Fruit fly (Drosophila melanogaster) whole organism, adult: Measurements from ENCODE around the gene ash1.

Experiments
- CG11617 ChIP-seq: fragments of 200-800 bp; sonication (Bioruptor generic); optimal IDR thresholded peaks from 2 replicates; lab custom pipeline; 2017; ENCODE audit warnings: mild to moderate bottlenecking, missing biosample characterization, missing genetic modification reagents, missing genetic modification characterization
- CG12768 ChIP-seq: fragments of 200-800 bp; sonication (Bioruptor generic); optimal IDR thresholded peaks from 2 replicates; lab custom pipeline; 2017; ENCODE audit warnings: missing biosample characterization, missing genetic modification characterization, mild to moderate bottlenecking, moderate library complexity, missing genetic modification reagents
- CG14711 ChIP-seq: fragments of 200-800 bp; sonication (Bioruptor generic); optimal IDR thresholded peaks from 2 replicates; lab custom pipeline; 2018; ENCODE audit warnings: missing biosample characterization, mild to moderate bottlenecking, missing genetic modification characterization, moderate library complexity
- CG5204 ChIP-seq: fragments of 200-800 bp; sonication (Bioruptor generic); optimal IDR thresholded peaks from 2 replicates; lab custom pipeline; 2016; ENCODE audit warnings: missing biosample characterization, missing genetic modification characterization
- CG7045 ChIP-seq: fragments of 200-800 bp; sonication (Bioruptor generic); optimal IDR thresholded peaks from 2 replicates; lab custom pipeline; 2017; ENCODE audit warnings: missing biosample characterization, mild to moderate bottlenecking, missing genetic modification characterization
- CG7101 ChIP-seq: fragments of 200-800 bp; sonication (Bioruptor generic); optimal IDR thresholded peaks from 2 replicates; lab custom pipeline; 2018; ENCODE audit warnings: missing biosample characterization, mild to moderate bottlenecking, missing genetic modification characterization, moderate library complexity
- Hr96 ChIP-seq: fragments of 200-800 bp; sonication (Bioruptor generic); optimal IDR thresholded peaks from 2 replicates; lab custom pipeline; 2016; ENCODE audit warnings: missing biosample characterization, missing genetic modification characterization
- Mnt ChIP-seq: fragments of 200-800 bp; sonication (Bioruptor generic); optimal IDR thresholded peaks from 2 replicates; lab custom pipeline; 2016; ENCODE audit warnings: missing biosample characterization, mild to moderate bottlenecking, missing genetic modification characterization
- bab1 ChIP-seq: fragments of 200-800 bp; sonication (Bioruptor generic); optimal IDR thresholded peaks from 3 replicates; lab custom pipeline; 2019; ENCODE audit warnings: missing biosample characterization, mild to moderate bottlenecking, missing genetic modification characterization, moderate library complexity
- cic ChIP-seq: fragments of 200-800 bp; sonication (Bioruptor generic); optimal IDR thresholded peaks from 2 replicates; lab custom pipeline; 2017; ENCODE audit warnings: missing biosample characterization, mild to moderate bottlenecking, missing genetic modification characterization, moderate library complexity
- cnc ChIP-seq, 2 experiments: fragments of >200 bp; optimal IDR thresholded peaks; 2 replicates each; lab custom pipeline; 2017
- kay ChIP-seq: fragments of 200-800 bp; sonication (Bioruptor generic); peaks from one replicate; lab custom pipeline; 2016; ENCODE audit warnings: missing biosample characterization, missing genetic modification characterization, borderline replicate concordance
- ovo ChIP-seq: fragments of 200-800 bp; sonication (Bioruptor generic); optimal IDR thresholded peaks from 2 replicates; lab custom pipeline; 2016; ENCODE audit warnings: missing biosample characterization, missing genetic modification characterization
- pad ChIP-seq: fragments of 200-800 bp; sonication (Bioruptor generic); optimal IDR thresholded peaks from 3 replicates; lab custom pipeline; 2017; ENCODE audit warnings: missing biosample characterization, missing genetic modification characterization, mild to moderate bottlenecking, moderate library complexity, missing genetic modification reagents

DNA sequence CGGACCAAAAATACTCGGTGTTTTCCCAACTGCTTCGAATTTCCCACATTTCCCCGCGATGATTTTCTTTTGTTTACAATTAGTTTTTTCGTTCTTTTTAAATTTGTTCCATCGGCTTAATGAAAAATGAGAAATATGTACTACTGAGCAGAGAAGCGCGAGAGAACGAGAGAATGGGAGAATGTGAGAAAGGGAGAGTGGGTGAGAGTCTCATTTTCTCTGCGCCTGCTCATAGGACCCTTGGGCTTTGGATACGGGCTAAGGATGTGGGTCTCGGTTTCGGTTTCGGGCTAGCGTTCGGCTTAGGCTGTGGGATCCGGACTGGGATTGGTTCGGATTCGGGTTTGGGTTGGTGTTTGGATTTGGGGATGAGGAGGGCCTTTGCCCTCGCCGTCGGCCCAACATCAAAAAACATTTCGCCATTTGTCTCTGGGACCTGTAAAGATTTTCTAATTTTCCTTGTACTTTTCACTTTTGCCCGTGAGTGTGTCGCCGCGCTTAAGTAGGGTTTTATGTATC lies 17.8 kb downstream of the ash1 start:
- TF ChIP-seq kay (GFP tag; lab: Kevin White, UChicago) (no peak), Hr96 (no peak), CG7101 (tag; lab: Kevin White, UChicago) (no peak), bab1 (GFP tag; lab: Kevin White, UChicago) (no peak), CG5204 (GFP tag; lab: Kevin White, UChicago) (no peak), CG7045 (no peak), Mnt (GFP tag; lab: Kevin White, UChicago) (no peak), CG12768 (no peak), cic (no peak), pad (GFP tag; lab: Kevin White, UChicago) (no peak), CG14711 (tag; lab: Kevin White, UChicago) (no peak), ovo (no peak), cnc (optimal IDR thresholded peaks at IDR 0.05; lab: Kevin White, UChicago) (no peak), CG11617 (GFP tag; lab: Kevin White, UChicago) (no peak)
